Worm (Caenorhabditis elegans) whole organism, L1 larva: Measurements from ENCODE around the gene vps-11.

Experiments used
- C04F5.9 ChIP-seq: sonication (generic microtip); optimal IDR thresholded peaks from 2 replicates; lab custom pipeline; 2016; ENCODE audit warnings: missing genetic modification characterization, missing compliant biosample characterization
- C16A3.4 ChIP-seq: fragments of 150-350 bp; optimal IDR thresholded peaks from 2 replicates; lab custom pipeline; 2014; ENCODE audit warnings: missing biosample characterization, missing genetic modification characterization
- C34B4.2 ChIP-seq: sonication (generic microtip); optimal IDR thresholded peaks from 2 replicates; lab custom pipeline; 2017; ENCODE audit warnings: mild to moderate bottlenecking, missing genetic modification characterization, missing compliant biosample characterization
- ama-1 ChIP-seq: fragments of 150-350 bp; optimal IDR thresholded peaks from 2 replicates; lab custom pipeline; 2014
- blmp-1 ChIP-seq: fragments of 150-350 bp; optimal IDR thresholded peaks from 2 replicates; lab custom pipeline; 2014; ENCODE audit warnings: missing biosample characterization, missing genetic modification characterization
- ceh-63 ChIP-seq: fragments of 200-800 bp; sonication (Bioruptor generic); optimal IDR thresholded peaks from 2 replicates; lab custom pipeline; 2018; ENCODE audit warnings: mild to moderate bottlenecking, missing genetic modification characterization, missing compliant biosample characterization
- ceh-8 ChIP-seq: fragments of 200-800 bp; sonication (Bioruptor generic); optimal IDR thresholded peaks from 2 replicates; lab custom pipeline; 2018; ENCODE audit warnings: mild to moderate bottlenecking, missing genetic modification characterization, moderate library complexity, missing compliant biosample characterization
- ceh-82 ChIP-seq, 3 experiments: fragments of 150-350 bp in 1 of 3; sonication (generic microtip) in 2 of 3; optimal IDR thresholded peaks; 2 replicates each; lab custom pipeline; 2014 to 2017; ENCODE audit warnings: missing biosample characterization in 3 of 3, missing genetic modification characterization in 3 of 3
- ceh-88 ChIP-seq: fragments of 200-800 bp; sonication (Bioruptor generic); IDR thresholded peaks from 2 replicates; pipeline ENCODE4 v1.3.6; 2022; ENCODE audit warnings: missing genetic modification characterization, missing compliant biosample characterization
- dpl-1 ChIP-seq, 3 experiments: fragments of 150-350 bp in 2 of 3; sonication (generic microtip) in 1 of 3; optimal IDR thresholded peaks; 2 replicates each; lab custom pipeline; 2014 to 2017; ENCODE audit warnings: missing biosample characterization in 3 of 3, missing genetic modification characterization in 3 of 3, missing genetic modification reagents in 3 of 3
- efl-1 ChIP-seq, 4 experiments: fragments of 150-350 bp; optimal IDR thresholded peaks in 3 of 4; peaks in 1 of 4; 1 replicate in 1 of 4; 2 replicates in 3 of 4; lab custom pipeline; 2014; ENCODE audit warnings: missing biosample characterization in 2 of 4, missing genetic modification characterization in 2 of 4, missing genetic modification reagents in 2 of 4
- elt-3 ChIP-seq, 6 experiments: fragments of 150-350 bp in 1 of 6; sonication (generic microtip); optimal IDR thresholded peaks; 2 replicates each; lab custom pipeline; 2017 to 2018; ENCODE audit warnings: missing biosample characterization in 6 of 6, missing genetic modification characterization in 6 of 6, inconsistent platforms in 1 of 6
- ets-5 ChIP-seq: fragments of 200-800 bp; sonication (Bioruptor generic); IDR thresholded peaks from 2 replicates; pipeline ENCODE4 v1.3.6; 2022; ENCODE audit warnings: missing genetic modification characterization, missing compliant biosample characterization
- fkh-10 ChIP-seq: sonication (generic microtip); optimal IDR thresholded peaks from 2 replicates; lab custom pipeline; 2017; ENCODE audit warnings: missing biosample characterization, missing genetic modification reagents, missing genetic modification characterization
- fos-1 ChIP-seq: fragments of 150-350 bp; optimal IDR thresholded peaks from 2 replicates; lab custom pipeline; 2014; ENCODE audit warnings: missing biosample characterization, missing genetic modification characterization
- isw-1 ChIP-seq: fragments of 200-800 bp; sonication (Bioruptor generic); IDR thresholded peaks from 2 replicates; pipeline ENCODE4 v1.3.6; 2022; ENCODE audit warnings: missing genetic modification characterization, missing compliant biosample characterization
- jun-1 ChIP-seq: fragments of 150-350 bp; optimal IDR thresholded peaks from 2 replicates; lab custom pipeline; 2014; ENCODE audit warnings: missing biosample characterization, missing genetic modification reagents, missing genetic modification characterization
- lin-14 ChIP-seq: fragments of 200-800 bp; sonication (Bioruptor generic); optimal IDR thresholded peaks from 2 replicates; lab custom pipeline; 2018; ENCODE audit warnings: mild to moderate bottlenecking, missing genetic modification characterization, moderate library complexity, missing compliant biosample characterization
- lir-3 ChIP-seq: sonication (generic microtip); optimal IDR thresholded peaks from 2 replicates; lab custom pipeline; 2016; ENCODE audit warnings: mild to moderate bottlenecking, missing genetic modification characterization, moderate library complexity, missing compliant biosample characterization; ENCODE audit not compliant: poor library complexity
- lsy-2 ChIP-seq, 2 experiments: fragments of 150-350 bp; optimal IDR thresholded peaks; 2 replicates each; lab custom pipeline; 2014; ENCODE audit warnings: missing biosample characterization in 2 of 2, missing genetic modification characterization in 2 of 2
- mdl-1 ChIP-seq, 2 experiments: fragments of 150-350 bp; optimal IDR thresholded peaks; 2 replicates each; lab custom pipeline; 2014 to 2017; ENCODE audit warnings: missing biosample characterization in 2 of 2, missing genetic modification characterization in 2 of 2, inconsistent platforms in 1 of 2
- mef-2 ChIP-seq: fragments of 150-350 bp; optimal IDR thresholded peaks from 2 replicates; lab custom pipeline; 2014; ENCODE audit warnings: missing biosample characterization, missing genetic modification characterization
- mep-1 ChIP-seq: fragments of 150-350 bp; optimal IDR thresholded peaks from 2 replicates; lab custom pipeline; 2014; ENCODE audit warnings: missing biosample characterization, missing genetic modification characterization
- nhr-19 ChIP-seq: fragments of 200-800 bp; sonication (Bioruptor generic); conservative IDR thresholded peaks from 2 replicates; pipeline ENCODE4 v1.3.6; 2022; ENCODE audit warnings: missing genetic modification characterization, missing compliant biosample characterization
- nhr-20 ChIP-seq: sonication (generic microtip); optimal IDR thresholded peaks from 2 replicates; lab custom pipeline; 2016; ENCODE audit warnings: mild to moderate bottlenecking, missing genetic modification characterization, missing compliant biosample characterization
- nhr-77 ChIP-seq: fragments of 150-350 bp; optimal IDR thresholded peaks from 2 replicates; lab custom pipeline; 2014; ENCODE audit warnings: missing biosample characterization, missing genetic modification characterization
- nhr-84 ChIP-seq: sonication (generic microtip); optimal IDR thresholded peaks from 2 replicates; lab custom pipeline; 2017; ENCODE audit warnings: missing biosample characterization, missing genetic modification characterization
- pag-3 ChIP-seq: sonication (generic microtip); optimal IDR thresholded peaks from 2 replicates; lab custom pipeline; 2017; ENCODE audit warnings: missing genetic modification characterization, mild to moderate bottlenecking, missing compliant biosample characterization, antibody characterized with exemption, borderline replicate concordance; ENCODE audit not compliant: insufficient read depth
- pax-3 ChIP-seq: fragments of 200-800 bp; sonication (Bioruptor generic); optimal IDR thresholded peaks from 2 replicates; lab custom pipeline; 2018; ENCODE audit warnings: mild to moderate bottlenecking, missing genetic modification characterization, moderate library complexity, missing compliant biosample characterization
- rnt-1 ChIP-seq: sonication (generic microtip); optimal IDR thresholded peaks from 2 replicates; lab custom pipeline; 2016; ENCODE audit warnings: mild to moderate bottlenecking, missing genetic modification characterization, moderate library complexity, missing compliant biosample characterization
- skn-1 ChIP-seq: fragments of 150-350 bp; optimal IDR thresholded peaks from 2 replicates; lab custom pipeline; 2014; ENCODE audit warnings: missing biosample characterization, missing genetic modification characterization
- snu-23 ChIP-seq: sonication (generic microtip); optimal IDR thresholded peaks from 2 replicates; lab custom pipeline; 2016; ENCODE audit warnings: missing genetic modification characterization, missing compliant biosample characterization
- sptf-1 ChIP-seq: fragments of 150-350 bp; optimal IDR thresholded peaks from 2 replicates; lab custom pipeline; 2014; ENCODE audit warnings: missing biosample characterization, missing genetic modification characterization
- unc-130 ChIP-seq: fragments of 150-350 bp; optimal IDR thresholded peaks from 2 replicates; lab custom pipeline; 2017; ENCODE audit warnings: missing biosample characterization, missing genetic modification characterization, inconsistent platforms
- ztf-11 ChIP-seq, 2 experiments: sonication (generic microtip); optimal IDR thresholded peaks; 2 replicates each; lab custom pipeline; 2016 to 2017; ENCODE audit warnings: missing genetic modification characterization in 2 of 2, missing biosample characterization in 1 of 2, missing compliant biosample characterization in 1 of 2

The vps-11 gene

ce11 chrII:10767977-10768376, 25.3 kb downstream of the vps-11 start:
- TF ChIP-seq lir-3 (tag; lab: Kevin White, UChicago), result no peak
- TF ChIP-seq ets-5 (GFP tag; lab: Robert Waterston, UW), result no peak
- no peak for TF ChIP-seq jun-1 (tag; lab: Kevin White, UChicago)

DNA sequence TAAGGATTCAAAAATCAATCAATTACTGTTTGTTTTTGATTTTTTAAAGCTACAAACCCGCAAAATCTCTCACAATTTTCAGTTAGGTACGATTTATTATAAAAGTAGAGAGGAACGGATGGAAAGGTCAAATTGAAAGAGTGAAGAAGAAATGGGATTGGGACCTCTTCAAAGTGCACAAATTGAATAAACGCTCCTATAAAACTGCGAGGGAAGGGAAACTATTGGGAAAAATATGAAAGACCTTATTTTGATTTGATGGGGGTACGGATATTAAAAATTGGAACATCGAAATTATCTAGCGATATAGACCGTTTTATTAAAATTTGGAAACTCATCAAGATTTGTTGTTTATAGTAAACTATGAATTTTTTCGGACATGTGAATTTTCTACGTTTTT, 26.5 kb downstream of the vps-11 start:
- TF ChIP-seq ceh-82 (tag; optimal IDR thresholded peaks at IDR 0.05; lab: Kevin White, UChicago) (no peak), nhr-77 (tag; lab: Kevin White, UChicago) (no peak), C16A3.4 (tag; lab: Kevin White, UChicago) (no peak), ceh-63 (no peak), nhr-19 (no peak), unc-130 (no peak), ztf-11 (tag; optimal IDR thresholded peaks at IDR 0.05; lab: Kevin White, UChicago) (no peak), blmp-1 (tag; lab: Kevin White, UChicago) (no peak), lsy-2 (tag; optimal IDR thresholded peaks at IDR 0.05; lab: Kevin White, UChicago) (no peak)

ce11 chrII:10765238-10765637, 28.1 kb downstream of the vps-11 start:
- TF ChIP-seq dpl-1 (GFP tag; optimal IDR thresholded peaks at IDR 0.05; lab: Kevin White, UChicago), result no peak
- TF ChIP-seq ceh-8 (GFP tag; lab: Kevin White, UChicago), result no peak
- no peak for TF ChIP-seq snu-23
- no peak for TF ChIP-seq unc-130
- TF ChIP-seq C04F5.9, result no peak
- no peak for TF ChIP-seq isw-1
- no peak for TF ChIP-seq pax-3
- no peak for TF ChIP-seq nhr-77 (tag; lab: Kevin White, UChicago)
- no peak for TF ChIP-seq blmp-1 (tag; lab: Kevin White, UChicago)
- no peak for TF ChIP-seq rnt-1 (tag; lab: Kevin White, UChicago)
- no peak for TF ChIP-seq pag-3
- TF ChIP-seq nhr-84 (tag; lab: Kevin White, UChicago), result no peak
- TF ChIP-seq ama-1 (lab: Kevin White, UChicago), result no peak
- TF ChIP-seq mep-1, result no peak
- no peak for TF ChIP-seq elt-3 (tag; optimal IDR thresholded peaks at IDR 0.05; lab: Kevin White, UChicago)
- TF ChIP-seq mef-2 (tag; lab: Kevin White, UChicago), result no peak
- TF ChIP-seq ceh-88 (GFP tag; lab: Robert Waterston, UW), result no peak
- no peak for TF ChIP-seq mdl-1 (tag; optimal IDR thresholded peaks at IDR 0.05; lab: Kevin White, UChicago)
- no peak for TF ChIP-seq jun-1 (tag; lab: Kevin White, UChicago)

DNA sequence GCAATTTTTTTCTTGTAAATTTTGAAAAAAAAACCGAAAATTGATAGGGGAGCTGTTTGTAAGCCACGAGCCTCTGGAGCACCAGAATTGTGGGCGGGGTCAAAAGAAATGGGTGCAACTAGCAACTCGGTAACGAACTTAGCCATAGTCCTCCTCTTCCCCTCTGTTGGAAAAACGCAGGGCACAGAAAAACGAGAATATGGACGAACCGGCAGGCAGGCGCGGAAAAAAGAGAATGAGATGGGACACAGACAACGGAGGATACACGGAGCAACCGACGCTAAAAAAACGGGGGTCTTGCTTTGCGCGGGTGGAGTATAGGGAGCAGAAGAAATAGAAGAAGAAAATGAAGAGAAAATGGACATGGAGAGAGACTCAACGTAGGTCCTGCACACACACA, 31.6 kb downstream of the vps-11 start:
- no peak for TF ChIP-seq sptf-1 (tag; lab: Kevin White, UChicago)
- TF ChIP-seq fos-1 (tag; lab: Kevin White, UChicago), result no peak
- peak in 1 of 3 experiments; percentile 30 for TF ChIP-seq ceh-82 (tag; optimal IDR thresholded peaks at IDR 0.05; lab: Kevin White, UChicago)
- TF ChIP-seq efl-1 (optimal IDR thresholded peaks at IDR 0.05; lab: Kevin White, UChicago), result no peak
- TF ChIP-seq efl-1 (GFP tag; optimal IDR thresholded peaks at IDR 0.05 in 1 of 2; lab: Kevin White, UChicago), result peak in 1 of 2 experiments; percentile 49
- peak; percentile 75 for TF ChIP-seq fkh-10 (GFP tag; lab: Kevin White, UChicago)
- TF ChIP-seq skn-1 (tag; lab: Kevin White, UChicago), result no peak
- peak; percentile 75 for TF ChIP-seq lin-14 (GFP tag; lab: Kevin White, UChicago)
- no peak for TF ChIP-seq nhr-20

DNA sequence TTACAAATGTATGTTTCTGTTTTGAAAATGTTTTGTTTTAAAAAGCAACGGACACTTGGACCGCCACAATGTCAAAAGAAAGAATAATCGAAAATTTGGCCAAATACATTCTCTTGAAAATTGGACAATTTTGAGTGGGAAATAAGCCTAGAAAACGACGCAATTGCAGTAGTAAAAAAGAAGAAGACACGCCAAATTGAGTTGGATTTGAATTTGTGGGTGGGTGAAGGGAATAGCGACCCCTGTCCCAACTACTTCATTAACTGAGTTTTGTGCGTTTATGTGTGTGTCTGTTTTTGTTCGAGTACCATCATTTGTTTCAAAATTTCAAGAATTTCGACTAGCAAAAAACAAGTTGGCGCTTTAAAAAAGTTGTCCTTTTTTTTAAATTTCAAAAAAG, 32.5 kb downstream of the vps-11 start:
- peak; percentile 11 for TF ChIP-seq fkh-10 (GFP tag; lab: Kevin White, UChicago)
- no peak for TF ChIP-seq C34B4.2 (tag; lab: Kevin White, UChicago)
- TF ChIP-seq lin-14 (GFP tag; lab: Kevin White, UChicago), result peak; percentile 40
